Fruit fly (Drosophila melanogaster): Measurements from ENCODE around the gene shps.

dm6 chr3R:24320342-24320711, 41.0 kb downstream of the shps start:
- no peak for TF ChIP-seq CG12605 (GFP tag; IDR thresholded peaks at IDR 0.05)
- no peak for TF ChIP-seq Snoo (tag; optimal IDR thresholded peaks at IDR 0.05)
- TF ChIP-seq fd96Ca (GFP tag; IDR thresholded peaks at IDR 0.05), result no peak; the same call in 2 of the 3 replicates
- no peak for TF ChIP-seq CG10348 (GFP tag; IDR thresholded peaks at IDR 0.05)
- TF ChIP-seq CG8301 (tag; optimal IDR thresholded peaks at IDR 0.05), result no peak
- TF ChIP-seq rn (GFP tag; IDR thresholded peaks at IDR 0.05), result no peak
- no peak for TF ChIP-seq CG13204 (GFP tag; optimal IDR thresholded peaks at IDR 0.05)
- no peak for TF ChIP-seq CG4496 (GFP tag; IDR thresholded peaks at IDR 0.05)
- TF ChIP-seq CG9948 (tag; optimal IDR thresholded peaks at IDR 0.05), result no peak
- no peak for TF ChIP-seq CG8159 (tag; optimal IDR thresholded peaks at IDR 0.05)
- no peak for TF ChIP-seq EcR (GFP tag; optimal IDR thresholded peaks at IDR 0.05)
